Worm (Caenorhabditis elegans) whole organism, L1 larva: ENCODE data around the gene math-31.

Experiments used
- fos-1 ChIP-seq: fragments of 150-350 bp; optimal IDR thresholded peaks from 2 replicates; lab custom pipeline; 2014; ENCODE audit warnings: missing biosample characterization, missing genetic modification characterization
- nhr-11 ChIP-seq: fragments of 150-350 bp; optimal IDR thresholded peaks from 2 replicates; lab custom pipeline; 2014; ENCODE audit warnings: missing biosample characterization, missing genetic modification characterization
- rnt-1 ChIP-seq: sonication (generic microtip); optimal IDR thresholded peaks from 2 replicates; lab custom pipeline; 2016; ENCODE audit warnings: mild to moderate bottlenecking, missing genetic modification characterization, moderate library complexity, missing compliant biosample characterization

DNA sequence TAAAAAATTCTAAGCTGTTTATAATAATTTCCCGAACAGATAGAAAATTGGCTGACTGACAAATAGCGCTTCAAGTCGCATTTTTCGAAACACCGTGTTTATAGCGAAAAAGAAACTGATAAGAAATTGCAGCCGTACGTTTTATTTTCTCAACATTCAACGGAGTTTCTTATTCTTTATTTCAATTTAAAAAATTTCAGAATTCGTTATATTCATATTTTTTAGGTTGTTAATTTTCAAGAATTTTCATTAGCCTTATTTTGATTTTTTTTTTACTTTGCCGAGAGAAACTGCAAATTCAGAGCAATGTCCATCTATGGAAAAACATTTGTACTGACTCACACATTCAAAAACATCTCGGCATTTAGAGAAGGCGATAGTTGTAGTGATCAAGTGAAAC lies 14.7 kb downstream of the math-31 start, which contains the start of gene C46F9.6:
- TF ChIP-seq rnt-1 (no peak), fos-1 (tag; lab: Kevin White, UChicago) (no peak), nhr-11 (tag; lab: Kevin White, UChicago) (no peak)
